Worm (Caenorhabditis elegans) whole organism, L2 larva: Measurements from ENCODE around the gene rnh-1.1.

Source experiments
- aly-2 ChIP-seq: fragments of 150-350 bp; optimal IDR thresholded peaks from 2 replicates; lab custom pipeline; 2014; ENCODE audit warnings: missing biosample characterization, missing genetic modification characterization
- ama-1 ChIP-seq: fragments of 150-350 bp; optimal IDR thresholded peaks from 2 replicates; lab custom pipeline; 2018; ENCODE audit warnings: inconsistent platforms
- elt-1 ChIP-seq: fragments of 150-350 bp; optimal IDR thresholded peaks from 2 replicates; lab custom pipeline; 2014; ENCODE audit warnings: missing biosample characterization, missing genetic modification characterization
- lin-39 ChIP-seq: fragments of 150-350 bp; optimal IDR thresholded peaks from 2 replicates; lab custom pipeline; 2014; ENCODE audit warnings: missing biosample characterization, missing genetic modification reagents, missing genetic modification characterization
- nhr-11 ChIP-seq: fragments of 150-350 bp; optimal IDR thresholded peaks from 2 replicates; lab custom pipeline; 2014; ENCODE audit warnings: missing biosample characterization, missing genetic modification characterization
- nhr-23 ChIP-seq: fragments of 150-350 bp; optimal IDR thresholded peaks from 2 replicates; lab custom pipeline; 2014; ENCODE audit warnings: missing biosample characterization, missing genetic modification reagents, missing genetic modification characterization

- TF ChIP-seq lin-39 (no peak), nhr-11 (no peak), elt-1 (tag; lab: Kevin White, UChicago) (no peak), ama-1 (no peak), aly-2 (tag; lab: Kevin White, UChicago) (no peak), nhr-23 (tag; lab: Kevin White, UChicago) (no peak)
Measured at ce11 chrII:7553806-7554205, 28.3 kb downstream of the rnh-1.1 start, which contains the start of gene ZK1290.10.
